Fruit fly (Drosophila melanogaster) whole organism, prepupa: Measurements from ENCODE around the gene CG8851.

Source experiments
- Blimp-1 ChIP-seq: fragments of 200-800 bp; sonication (Bioruptor generic); optimal IDR thresholded peaks from 3 replicates; lab custom pipeline; 2017; ENCODE audit warnings: missing biosample characterization, missing genetic modification characterization, mild to moderate bottlenecking, moderate library complexity, missing genetic modification reagents
- CG10631 ChIP-seq: fragments of 200-800 bp; sonication (Bioruptor generic); optimal IDR thresholded peaks from 2 replicates; lab custom pipeline; 2016; ENCODE audit warnings: missing biosample characterization, missing genetic modification characterization
- CG10669 ChIP-seq: fragments of 200-800 bp; sonication (Bioruptor generic); optimal IDR thresholded peaks from 3 replicates; lab custom pipeline; 2018; ENCODE audit warnings: missing biosample characterization, mild to moderate bottlenecking, missing genetic modification characterization, moderate library complexity
- CG11294 ChIP-seq: fragments of 200-800 bp; sonication (Bioruptor generic); IDR thresholded peaks from 2 replicates; pipeline ENCODE4 v1.3.6; 2022; ENCODE audit warnings: missing biosample characterization, missing genetic modification characterization
- CG11762 ChIP-seq: fragments of 200-800 bp; sonication (Bioruptor generic); optimal IDR thresholded peaks from 3 replicates; lab custom pipeline; 2016; ENCODE audit warnings: missing biosample characterization, missing genetic modification characterization; ENCODE audit not compliant: insufficient read depth
- CG11902 ChIP-seq: fragments of 200-800 bp; sonication (Bioruptor generic); optimal IDR thresholded peaks from 3 replicates; lab custom pipeline; 2016; ENCODE audit warnings: missing biosample characterization, missing genetic modification characterization
- CG15336 ChIP-seq: fragments of 200-800 bp; sonication (Bioruptor generic); IDR thresholded peaks from 2 replicates; pipeline ENCODE4 v1.3.6; 2022; ENCODE audit warnings: missing biosample characterization, missing genetic modification characterization
- CG1621 ChIP-seq: fragments of 200-800 bp; sonication (Bioruptor generic); optimal IDR thresholded peaks from 3 replicates; lab custom pipeline; 2018; ENCODE audit warnings: missing biosample characterization, mild to moderate bottlenecking, missing genetic modification characterization
- CG16779 ChIP-seq: fragments of 200-800 bp; sonication (Bioruptor generic); optimal IDR thresholded peaks from 3 replicates; lab custom pipeline; 2017; ENCODE audit warnings: missing biosample characterization, mild to moderate bottlenecking, missing genetic modification characterization
- CG3032 ChIP-seq: fragments of 200-800 bp; optimal IDR thresholded peaks from 2 replicates; lab custom pipeline; 2019; ENCODE audit warnings: missing biosample characterization, mild to moderate bottlenecking, missing genetic modification characterization, moderate library complexity
- CG31627 ChIP-seq: fragments of 200-800 bp; sonication (Bioruptor generic); optimal IDR thresholded peaks from 3 replicates; lab custom pipeline; 2016; ENCODE audit warnings: missing biosample characterization, missing genetic modification characterization
- CG4318 ChIP-seq: fragments of 200-800 bp; sonication (Bioruptor generic); optimal IDR thresholded peaks from 3 replicates; lab custom pipeline; 2017; ENCODE audit warnings: missing biosample characterization, mild to moderate bottlenecking, missing genetic modification characterization
- CG6163 ChIP-seq: fragments of 200-800 bp; sonication (Bioruptor generic); IDR thresholded peaks from 3 replicates; pipeline ENCODE4 v1.3.6; 2022; ENCODE audit warnings: missing biosample characterization, missing genetic modification characterization
- CG6276 ChIP-seq: fragments of 200-800 bp; sonication (Bioruptor generic); optimal IDR thresholded peaks from 2 replicates; lab custom pipeline; 2017; ENCODE audit warnings: missing biosample characterization, mild to moderate bottlenecking, missing genetic modification characterization
- CG6792 ChIP-seq: fragments of 200-800 bp; sonication (Bioruptor generic); optimal IDR thresholded peaks from 3 replicates; lab custom pipeline; 2016; ENCODE audit warnings: missing biosample characterization, missing genetic modification characterization
- CG6808 ChIP-seq: fragments of 200-800 bp; sonication (Bioruptor generic); optimal IDR thresholded peaks from 3 replicates; lab custom pipeline; 2017; ENCODE audit warnings: missing biosample characterization, missing genetic modification characterization, mild to moderate bottlenecking, moderate library complexity, missing genetic modification reagents
- CG7368 ChIP-seq: fragments of 200-800 bp; sonication (Bioruptor generic); optimal IDR thresholded peaks from 3 replicates; lab custom pipeline; 2016; ENCODE audit warnings: missing biosample characterization, missing genetic modification characterization
- CG8119 ChIP-seq: fragments of 200-800 bp; sonication (Bioruptor generic); IDR thresholded peaks from 3 replicates; pipeline ENCODE4 v1.3.6; 2022; ENCODE audit warnings: missing biosample characterization, missing genetic modification characterization
- CG8319 ChIP-seq: fragments of 200-800 bp; sonication (Bioruptor generic); optimal IDR thresholded peaks from 3 replicates; lab custom pipeline; 2016; ENCODE audit warnings: missing biosample characterization, missing genetic modification characterization
- CG8632 ChIP-seq: fragments of 200-800 bp; sonication (Bioruptor generic); optimal IDR thresholded peaks from 3 replicates; lab custom pipeline; 2016; ENCODE audit warnings: missing biosample characterization, missing genetic modification characterization
- CG9139 ChIP-seq: fragments of 200-800 bp; sonication (Bioruptor generic); optimal IDR thresholded peaks from 3 replicates; lab custom pipeline; 2017; ENCODE audit warnings: missing biosample characterization, mild to moderate bottlenecking, missing genetic modification characterization
- Eip75B ChIP-seq: fragments of 200-800 bp; sonication (Bioruptor generic); optimal IDR thresholded peaks from 3 replicates; lab custom pipeline; 2016; ENCODE audit warnings: missing biosample characterization, missing genetic modification characterization
- Eip78C ChIP-seq: fragments of 200-800 bp; sonication (Bioruptor generic); peaks from one replicate; lab custom pipeline; 2016; ENCODE audit warnings: missing biosample characterization, missing genetic modification characterization
- Eip93F ChIP-seq: fragments of 200-800 bp; sonication (Bioruptor generic); optimal IDR thresholded peaks from 2 replicates; lab custom pipeline; 2016; ENCODE audit warnings: missing biosample characterization, mild to moderate bottlenecking, missing genetic modification characterization
- Ets21C ChIP-seq: fragments of 200-800 bp; sonication (Bioruptor generic); optimal IDR thresholded peaks from 3 replicates; lab custom pipeline; 2016; ENCODE audit warnings: missing biosample characterization, missing genetic modification characterization
- Ets96B ChIP-seq: fragments of 200-800 bp; optimal IDR thresholded peaks from 2 replicates; lab custom pipeline; 2019; ENCODE audit warnings: missing biosample characterization, mild to moderate bottlenecking, missing genetic modification characterization, moderate library complexity
- Hr38 ChIP-seq: sonication (Bioruptor generic); optimal IDR thresholded peaks from 2 replicates; lab custom pipeline; 2016; ENCODE audit warnings: missing biosample characterization, missing genetic modification characterization
- Hr39 ChIP-seq: fragments of 200-800 bp; sonication (Bioruptor generic); optimal IDR thresholded peaks from 2 replicates; lab custom pipeline; 2016; ENCODE audit warnings: missing biosample characterization, missing genetic modification characterization
- Lpt ChIP-seq: fragments of 200-800 bp; sonication (Bioruptor generic); optimal IDR thresholded peaks from 3 replicates; lab custom pipeline; 2016; ENCODE audit warnings: missing biosample characterization, missing genetic modification characterization
- Met ChIP-seq: fragments of 200-800 bp; sonication (Bioruptor generic); optimal IDR thresholded peaks from 3 replicates; lab custom pipeline; 2016; ENCODE audit warnings: missing biosample characterization, missing genetic modification characterization
- OdsH ChIP-seq: fragments of 200-800 bp; sonication (Bioruptor generic); optimal IDR thresholded peaks from 3 replicates; lab custom pipeline; 2016; ENCODE audit warnings: missing biosample characterization, missing genetic modification characterization
- Smox ChIP-seq: fragments of 200-800 bp; sonication (Bioruptor generic); optimal IDR thresholded peaks from 3 replicates; lab custom pipeline; 2016; ENCODE audit warnings: missing biosample characterization, missing genetic modification characterization
- achi ChIP-seq: fragments of 200-800 bp; sonication (Bioruptor generic); optimal IDR thresholded peaks from 3 replicates; lab custom pipeline; 2016; ENCODE audit warnings: missing biosample characterization, missing genetic modification characterization
- acj6 ChIP-seq: fragments of 200-800 bp; sonication (Bioruptor generic); optimal IDR thresholded peaks from 3 replicates; lab custom pipeline; 2016; ENCODE audit warnings: missing biosample characterization, missing genetic modification characterization
- dac ChIP-seq: fragments of 200-800 bp; sonication (Bioruptor generic); optimal IDR thresholded peaks from 2 replicates; lab custom pipeline; 2017; ENCODE audit warnings: missing biosample characterization, mild to moderate bottlenecking, missing genetic modification characterization
- dsx ChIP-seq: fragments of 200-800 bp; optimal IDR thresholded peaks from 3 replicates; lab custom pipeline; 2019; ENCODE audit warnings: missing biosample characterization, mild to moderate bottlenecking, missing genetic modification characterization, moderate library complexity; ENCODE audit not compliant: poor library complexity, severe bottlenecking
- eg ChIP-seq: fragments of 200-800 bp; sonication (Bioruptor generic); IDR thresholded peaks from 3 replicates; pipeline ENCODE4 v1.3.6; 2022; ENCODE audit warnings: missing biosample characterization, missing genetic modification characterization
- fd59A ChIP-seq: fragments of 200-800 bp; sonication (Bioruptor generic); optimal IDR thresholded peaks from 2 replicates; lab custom pipeline; 2017; ENCODE audit warnings: missing biosample characterization, mild to moderate bottlenecking, missing genetic modification characterization, missing genetic modification reagents
- fkh ChIP-seq: fragments of 200-800 bp; sonication (Bioruptor generic); optimal IDR thresholded peaks from 3 replicates; lab custom pipeline; 2017; ENCODE audit warnings: missing biosample characterization, mild to moderate bottlenecking, missing genetic modification characterization, moderate library complexity
- lz ChIP-seq: fragments of 200-800 bp; sonication (Bioruptor generic); optimal IDR thresholded peaks from 3 replicates; lab custom pipeline; 2016; ENCODE audit warnings: missing biosample characterization, missing genetic modification characterization
- net ChIP-seq: fragments of 200-800 bp; sonication (Bioruptor generic); optimal IDR thresholded peaks from 3 replicates; lab custom pipeline; 2016; ENCODE audit warnings: missing biosample characterization, missing genetic modification characterization
- salr ChIP-seq, 2 experiments: fragments of 200-800 bp; sonication (Bioruptor generic); optimal IDR thresholded peaks; 3 replicates each; lab custom pipeline; 2016 to 2018; ENCODE audit warnings: missing biosample characterization in 2 of 2, missing genetic modification characterization in 2 of 2, mild to moderate bottlenecking in 1 of 2
- spab ChIP-seq: fragments of 200-800 bp; sonication (Bioruptor generic); optimal IDR thresholded peaks from 2 replicates; lab custom pipeline; 2017; ENCODE audit warnings: missing biosample characterization, mild to moderate bottlenecking, missing genetic modification characterization, missing genetic modification reagents
- ss ChIP-seq, 2 experiments: fragments of 200-800 bp; sonication (Bioruptor generic); optimal IDR thresholded peaks; 2 replicates in 1 of 2; 3 replicates in 1 of 2; lab custom pipeline; 2017 to 2018; ENCODE audit warnings: mild to moderate bottlenecking in 2 of 2, missing biosample characterization in 2 of 2, missing genetic modification characterization in 2 of 2, moderate library complexity in 1 of 2
- svp ChIP-seq: fragments of 200-800 bp; sonication (Bioruptor generic); peaks from one replicate; lab custom pipeline; 2016; ENCODE audit warnings: missing biosample characterization, missing genetic modification characterization
- topi ChIP-seq: fragments of 200-800 bp; sonication (Bioruptor generic); optimal IDR thresholded peaks from 3 replicates; lab custom pipeline; 2016; ENCODE audit warnings: missing biosample characterization, missing genetic modification characterization
- vri ChIP-seq: fragments of 200-800 bp; sonication (Bioruptor generic); optimal IDR thresholded peaks from 3 replicates; lab custom pipeline; 2016; ENCODE audit warnings: missing biosample characterization, mild to moderate bottlenecking, missing genetic modification characterization

Gene CG8851

dm6 chr2L:3557471-3557870 is 38.0 kb downstream of the CG8851 start (continued):
- TF ChIP-seq dsx (GFP tag; lab: Kevin White, UChicago): peak; percentile 63
- TF ChIP-seq Ets96B (tag; lab: Kevin White, UChicago): peak; percentile 72
- peak; percentile 15 for TF ChIP-seq CG6276
- TF ChIP-seq dac (GFP tag; lab: Kevin White, UChicago): no peak
- peak; percentile 53; the same call in 2 of the 3 replicates for TF ChIP-seq CG8119
- no peak for TF ChIP-seq CG8319 (GFP tag; lab: Kevin White, UChicago)
- peak; percentile 31 for TF ChIP-seq CG8632
- TF ChIP-seq CG11902 (GFP tag; lab: Kevin White, UChicago): no peak
- TF ChIP-seq CG4318 (GFP tag; lab: Kevin White, UChicago): peak; percentile 18
- TF ChIP-seq salr (GFP tag; optimal IDR thresholded peaks at IDR 0.05; lab: Kevin White, UChicago): peak in 1 of 2 experiments; percentile 15
- TF ChIP-seq Hr38 (GFP tag; lab: Kevin White, UChicago): no peak
- peak; percentile 61; the same call in 1 of the 3 replicates for TF ChIP-seq CG6163 (GFP tag; lab: Robert Waterston, UW)
- peak in 1 of 2 experiments; percentile 59 for TF ChIP-seq ss (GFP tag; optimal IDR thresholded peaks at IDR 0.05; lab: Kevin White, UChicago)
- TF ChIP-seq CG31627 (GFP tag; lab: Kevin White, UChicago): no peak
- TF ChIP-seq lz (GFP tag; lab: Kevin White, UChicago): no peak
- peak; percentile 58 for TF ChIP-seq CG10631
- TF ChIP-seq topi: no peak
- peak; percentile 8 for TF ChIP-seq Met (GFP tag; lab: Kevin White, UChicago)
- TF ChIP-seq CG3032 (tag; lab: Kevin White, UChicago): peak; percentile 60
- TF ChIP-seq CG16779 (tag; lab: Kevin White, UChicago): no peak
- TF ChIP-seq Blimp-1 (GFP tag; lab: Kevin White, UChicago): no peak
- peak; percentile 52 for TF ChIP-seq fd59A (GFP tag; lab: Kevin White, UChicago)
- TF ChIP-seq Ets21C (GFP tag; lab: Kevin White, UChicago): no peak
- TF ChIP-seq eg (GFP tag; lab: Robert Waterston, UW): 0 out of 3 replicates have a peak, but pooled peaks have one; percentile 15
- peak; percentile 68 for TF ChIP-seq CG1621
- TF ChIP-seq net (GFP tag; lab: Kevin White, UChicago): peak; percentile 53
- no peak for TF ChIP-seq CG11762 (GFP tag; lab: Kevin White, UChicago)
- no peak for TF ChIP-seq CG15336
- peak; percentile 16 for TF ChIP-seq Lpt (GFP tag; lab: Kevin White, UChicago)
- no peak for TF ChIP-seq fkh (GFP tag; lab: Kevin White, UChicago)
- peak; percentile 31 for TF ChIP-seq CG6792 (GFP tag; lab: Kevin White, UChicago)
- TF ChIP-seq CG9139 (GFP tag; lab: Kevin White, UChicago): no peak
- TF ChIP-seq spab (GFP tag; lab: Kevin White, UChicago): peak; percentile 15
- no peak for TF ChIP-seq CG11294 (GFP tag; lab: Robert Waterston, UW)
- TF ChIP-seq CG10669 (GFP tag; lab: Kevin White, UChicago): peak; percentile 47

dm6 chr2L:3558299-3558698 is 38.8 kb downstream of the CG8851 start:
- no peak for TF ChIP-seq achi
- no peak for TF ChIP-seq Eip75B (GFP tag; lab: Kevin White, UChicago)
- no peak for TF ChIP-seq vri
- TF ChIP-seq CG6792 (GFP tag; lab: Kevin White, UChicago): no peak
- peak; percentile 37 for TF ChIP-seq svp (GFP tag; lab: Kevin White, UChicago)
- no peak for TF ChIP-seq CG4318 (GFP tag; lab: Kevin White, UChicago)
- no peak for TF ChIP-seq CG16779 (tag; lab: Kevin White, UChicago)
- TF ChIP-seq Ets96B (tag; lab: Kevin White, UChicago): peak; percentile 52
- TF ChIP-seq dac (GFP tag; lab: Kevin White, UChicago): no peak
- TF ChIP-seq lz (GFP tag; lab: Kevin White, UChicago): no peak
- no peak for TF ChIP-seq Ets21C (GFP tag; lab: Kevin White, UChicago)
- peak; percentile 11 for TF ChIP-seq CG6808
- TF ChIP-seq CG3032 (tag; lab: Kevin White, UChicago): peak; percentile 52
- TF ChIP-seq fd59A (GFP tag; lab: Kevin White, UChicago): no peak
- peak; percentile 12 for TF ChIP-seq spab (GFP tag; lab: Kevin White, UChicago)
- peak; percentile 51 for TF ChIP-seq CG10669 (GFP tag; lab: Kevin White, UChicago)
- no peak for TF ChIP-seq CG8319 (GFP tag; lab: Kevin White, UChicago)
- TF ChIP-seq salr (GFP tag; optimal IDR thresholded peaks at IDR 0.05; lab: Kevin White, UChicago): no peak
- TF ChIP-seq acj6 (GFP tag; lab: Kevin White, UChicago): no peak
- no peak for TF ChIP-seq CG8119
- no peak for TF ChIP-seq CG10631
- TF ChIP-seq eg (GFP tag; lab: Robert Waterston, UW): no peak
- TF ChIP-seq CG11902 (GFP tag; lab: Kevin White, UChicago): peak; percentile 12
- TF ChIP-seq net (GFP tag; lab: Kevin White, UChicago): no peak
- no peak for TF ChIP-seq CG8632
- peak; percentile 46 for TF ChIP-seq Eip78C (GFP tag; lab: Kevin White, UChicago)
- TF ChIP-seq CG7368 (GFP tag; lab: Kevin White, UChicago): no peak
- no peak for TF ChIP-seq Eip93F (GFP tag; lab: Kevin White, UChicago)
- no peak for TF ChIP-seq Hr39 (GFP tag; lab: Kevin White, UChicago)
- TF ChIP-seq Hr38 (GFP tag; lab: Kevin White, UChicago): no peak
- TF ChIP-seq Smox (GFP tag; lab: Kevin White, UChicago): no peak
- no peak for TF ChIP-seq OdsH (GFP tag; lab: Kevin White, UChicago)
